Fruit fly (Drosophila melanogaster) whole organism, embryonic: ENCODE data around the gene CG3984.

Experiments used
- ATbp ChIP-seq: fragments of 200-800 bp; sonication (Bioruptor generic); optimal IDR thresholded peaks from 2 replicates; lab custom pipeline; 2017; ENCODE audit warnings: missing biosample characterization, mild to moderate bottlenecking, missing genetic modification characterization, missing genetic modification reagents
- Atf-2 ChIP-seq: fragments of 200-800 bp; sonication (Bioruptor generic); optimal IDR thresholded peaks from 2 replicates; lab custom pipeline; 2016; ENCODE audit warnings: missing biosample characterization, missing genetic modification characterization
- CG10366 ChIP-seq: fragments of 200-800 bp; sonication (Bioruptor generic); IDR thresholded peaks from 2 replicates; pipeline ENCODE4 v1.3.6; 2022; ENCODE audit warnings: missing biosample characterization, missing genetic modification characterization
- CG10431 ChIP-seq: fragments of 200-800 bp; sonication (Bioruptor generic); optimal IDR thresholded peaks from 3 replicates; lab custom pipeline; 2018; ENCODE audit warnings: missing biosample characterization, mild to moderate bottlenecking, missing genetic modification characterization
- CG11504 ChIP-seq: fragments of 200-800 bp; sonication (Bioruptor generic); optimal IDR thresholded peaks from 3 replicates; lab custom pipeline; 2019; ENCODE audit warnings: missing biosample characterization, mild to moderate bottlenecking, missing genetic modification characterization, moderate library complexity
- CG12104 ChIP-seq: fragments of 200-800 bp; sonication (Bioruptor generic); optimal IDR thresholded peaks from 3 replicates; lab custom pipeline; 2016; ENCODE audit warnings: missing biosample characterization, missing genetic modification characterization
- CG12769 ChIP-seq: fragments of 200-800 bp; sonication (Bioruptor generic); optimal IDR thresholded peaks from 2 replicates; lab custom pipeline; 2019; ENCODE audit warnings: missing biosample characterization, mild to moderate bottlenecking, missing genetic modification characterization, moderate library complexity
- CG15011 ChIP-seq: fragments of 200-800 bp; sonication (Bioruptor generic); optimal IDR thresholded peaks from 3 replicates; lab custom pipeline; 2018; ENCODE audit warnings: missing biosample characterization, mild to moderate bottlenecking, missing genetic modification characterization
- CG15073 ChIP-seq: fragments of 200-800 bp; sonication (Bioruptor generic); optimal IDR thresholded peaks from 2 replicates; lab custom pipeline; 2016; ENCODE audit warnings: missing biosample characterization, missing genetic modification characterization
- CG15269 ChIP-seq: fragments of 200-800 bp; sonication (Bioruptor generic); optimal IDR thresholded peaks from 2 replicates; lab custom pipeline; 2018; ENCODE audit warnings: missing biosample characterization, mild to moderate bottlenecking, missing genetic modification characterization, moderate library complexity
- CG17359 ChIP-seq: fragments of 200-800 bp; sonication (Bioruptor generic); optimal IDR thresholded peaks from 3 replicates; lab custom pipeline; 2018; ENCODE audit warnings: missing biosample characterization, mild to moderate bottlenecking, missing genetic modification characterization, moderate library complexity
- CG2120 ChIP-seq: fragments of 200-800 bp; sonication (Bioruptor generic); optimal IDR thresholded peaks from 3 replicates; lab custom pipeline; 2016; ENCODE audit warnings: missing biosample characterization, missing genetic modification characterization
- CG2129 ChIP-seq: fragments of 200-800 bp; sonication (Bioruptor generic); IDR thresholded peaks from 2 replicates; pipeline ENCODE4 v1.3.6; 2022; ENCODE audit warnings: missing biosample characterization, missing genetic modification characterization; ENCODE audit not compliant: partially characterized antibody
- CG2678 ChIP-seq: fragments of 200-800 bp; sonication (Bioruptor generic); optimal IDR thresholded peaks from 3 replicates; lab custom pipeline; 2019; ENCODE audit warnings: missing biosample characterization, mild to moderate bottlenecking, missing genetic modification characterization, moderate library complexity
- CG31388 ChIP-seq: fragments of 200-800 bp; sonication (Bioruptor generic); optimal IDR thresholded peaks from 2 replicates; lab custom pipeline; 2016; ENCODE audit warnings: missing biosample characterization, missing genetic modification characterization
- CG34224 ChIP-seq: fragments of 200-800 bp; sonication (Bioruptor generic); IDR thresholded peaks from 3 replicates; pipeline ENCODE4 v1.3.6; 2022; ENCODE audit warnings: missing biosample characterization, missing genetic modification characterization; ENCODE audit not compliant: partially characterized antibody
- CG34376 ChIP-seq: fragments of 200-800 bp; sonication (Bioruptor generic); optimal IDR thresholded peaks from 2 replicates; lab custom pipeline; 2018; ENCODE audit warnings: missing biosample characterization, mild to moderate bottlenecking, missing genetic modification characterization
- CG4707 ChIP-seq: fragments of 200-800 bp; sonication (Bioruptor generic); optimal IDR thresholded peaks from 2 replicates; lab custom pipeline; 2018; ENCODE audit warnings: missing biosample characterization, mild to moderate bottlenecking, missing genetic modification characterization, moderate library complexity
- CG5953 ChIP-seq: fragments of 200-800 bp; sonication (Bioruptor generic); IDR thresholded peaks from 2 replicates; pipeline ENCODE4 v1.3.6; 2022; ENCODE audit warnings: missing biosample characterization, missing genetic modification characterization
- CG9727 ChIP-seq: fragments of 200-800 bp; sonication (Bioruptor generic); optimal IDR thresholded peaks from 3 replicates; lab custom pipeline; 2017; ENCODE audit warnings: missing biosample characterization, mild to moderate bottlenecking, missing genetic modification characterization
- Dad ChIP-seq: fragments of 200-800 bp; sonication (Bioruptor generic); optimal IDR thresholded peaks from 3 replicates; lab custom pipeline; 2016; ENCODE audit warnings: missing biosample characterization, missing genetic modification characterization
- Doc2 ChIP-seq: fragments of 200-800 bp; sonication (Bioruptor generic); IDR thresholded peaks from 2 replicates; pipeline ENCODE4 v1.3.6; 2022; ENCODE audit warnings: missing biosample characterization, missing genetic modification characterization
- Doc3 ChIP-seq: fragments of 200-800 bp; sonication (Bioruptor generic); IDR thresholded peaks from 3 replicates; pipeline ENCODE4 v1.3.6; 2022; ENCODE audit warnings: missing biosample characterization, missing genetic modification characterization; ENCODE audit not compliant: partially characterized antibody
- Drgx ChIP-seq: fragments of 200-800 bp; sonication (Bioruptor generic); IDR thresholded peaks from 2 replicates; pipeline ENCODE4 v1.3.6; 2022; ENCODE audit warnings: missing biosample characterization, missing genetic modification characterization
- E2f1 ChIP-seq: fragments of 200-800 bp; sonication (Bioruptor generic); IDR thresholded peaks from 2 replicates; pipeline ENCODE4 v1.3.6; 2022; ENCODE audit warnings: missing biosample characterization, missing genetic modification characterization
- Elba2 ChIP-seq: fragments of 200-800 bp; sonication (Bioruptor generic); optimal IDR thresholded peaks from 3 replicates; lab custom pipeline; 2016; ENCODE audit warnings: missing biosample characterization, missing genetic modification characterization
- Poxn ChIP-seq: fragments of 200-800 bp; sonication (Bioruptor generic); IDR thresholded peaks from 2 replicates; pipeline ENCODE4 v1.3.6; 2022; ENCODE audit warnings: missing biosample characterization, missing genetic modification characterization
- Sry-β ChIP-seq: fragments of 200-800 bp; sonication (Bioruptor generic); optimal IDR thresholded peaks from 2 replicates; lab custom pipeline; 2018; ENCODE audit warnings: missing biosample characterization, mild to moderate bottlenecking, missing genetic modification characterization, moderate library complexity
- Tbp ChIP-seq: fragments of >200 bp; optimal IDR thresholded peaks from 2 replicates; lab custom pipeline; 2018; ENCODE audit warnings: missing biosample characterization, missing genetic modification characterization
- Vsx1 ChIP-seq: fragments of 200-800 bp; sonication (Bioruptor generic); optimal IDR thresholded peaks from 2 replicates; lab custom pipeline; 2017; ENCODE audit warnings: missing biosample characterization, mild to moderate bottlenecking, missing genetic modification characterization, missing genetic modification reagents
- az2 ChIP-seq: fragments of 200-800 bp; sonication (Bioruptor generic); optimal IDR thresholded peaks from 3 replicates; lab custom pipeline; 2016; ENCODE audit warnings: missing biosample characterization, missing genetic modification characterization
- bsh ChIP-seq, 2 experiments: fragments of 200-800 bp; sonication (Bioruptor generic); optimal IDR thresholded peaks; 2 replicates each; lab custom pipeline; 2017 to 2018; ENCODE audit warnings: mild to moderate bottlenecking in 2 of 2, missing biosample characterization in 2 of 2, missing genetic modification characterization in 2 of 2, moderate library complexity in 1 of 2
- btn ChIP-seq: fragments of 200-800 bp; sonication (Bioruptor generic); optimal IDR thresholded peaks from 2 replicates; lab custom pipeline; 2016; ENCODE audit warnings: missing biosample characterization, missing genetic modification characterization
- chn ChIP-seq: fragments of 200-800 bp; sonication (Bioruptor generic); optimal IDR thresholded peaks from 2 replicates; lab custom pipeline; 2016; ENCODE audit warnings: missing biosample characterization, missing genetic modification characterization
- emc ChIP-seq: fragments of 200-800 bp; sonication (Bioruptor generic); optimal IDR thresholded peaks from 2 replicates; lab custom pipeline; 2016; ENCODE audit warnings: missing biosample characterization, missing genetic modification characterization
- eyg ChIP-seq: fragments of 200-800 bp; sonication (Bioruptor generic); optimal IDR thresholded peaks from 3 replicates; lab custom pipeline; 2016; ENCODE audit warnings: missing biosample characterization, missing genetic modification characterization
- fd102C ChIP-seq: fragments of 200-800 bp; sonication (Bioruptor generic); optimal IDR thresholded peaks from 2 replicates; lab custom pipeline; 2018; ENCODE audit warnings: missing biosample characterization, mild to moderate bottlenecking, missing genetic modification characterization, moderate library complexity
- fru ChIP-seq: fragments of >200 bp; optimal IDR thresholded peaks from 2 replicates; lab custom pipeline; 2017
- gfzf ChIP-seq: fragments of 200-800 bp; sonication (Bioruptor generic); optimal IDR thresholded peaks from 2 replicates; lab custom pipeline; 2016; ENCODE audit warnings: missing biosample characterization, mild to moderate bottlenecking, missing genetic modification characterization, moderate library complexity
- her ChIP-seq: fragments of 200-800 bp; sonication (Bioruptor generic); optimal IDR thresholded peaks from 2 replicates; lab custom pipeline; 2016; ENCODE audit warnings: missing biosample characterization, missing genetic modification characterization
- lab ChIP-seq: fragments of 200-800 bp; sonication (Bioruptor generic); optimal IDR thresholded peaks from 3 replicates; lab custom pipeline; 2017; ENCODE audit warnings: missing biosample characterization, missing genetic modification characterization, mild to moderate bottlenecking, moderate library complexity, missing genetic modification reagents
- mirr ChIP-seq: fragments of 200-800 bp; sonication (Bioruptor generic); optimal IDR thresholded peaks from 3 replicates; lab custom pipeline; 2018; ENCODE audit warnings: missing biosample characterization, mild to moderate bottlenecking, missing genetic modification characterization
- nmo ChIP-seq: fragments of 200-800 bp; sonication (Bioruptor generic); optimal IDR thresholded peaks from 2 replicates; lab custom pipeline; 2018; ENCODE audit warnings: missing biosample characterization, mild to moderate bottlenecking, missing genetic modification characterization, moderate library complexity
- pan ChIP-seq, 4 experiments: fragments of >200 bp in 3 of 4; fragments of 200-800 bp in 1 of 4; sonication (Bioruptor generic) in 1 of 4; optimal IDR thresholded peaks in 3 of 4; IDR thresholded peaks in 1 of 4; 2 replicates each; pipeline versions ENCODE4 v1.3.6 to Lab custom; 2017 to 2022; ENCODE audit warnings: missing biosample characterization in 2 of 4, missing genetic modification characterization in 2 of 4, mixed read lengths in 1 of 4
- pnt ChIP-seq: fragments of 200-800 bp; sonication (Bioruptor generic); optimal IDR thresholded peaks from 3 replicates; lab custom pipeline; 2016; ENCODE audit warnings: missing biosample characterization, missing genetic modification characterization
- sr ChIP-seq: fragments of 200-800 bp; sonication (Bioruptor generic); IDR thresholded peaks from 3 replicates; pipeline ENCODE4 v1.3.6; 2022; ENCODE audit warnings: missing biosample characterization, missing genetic modification characterization
- tll ChIP-seq, 2 experiments: fragments of 200-800 bp in 1 of 2; fragments of >200 bp in 1 of 2; sonication (Bioruptor generic) in 1 of 2; optimal IDR thresholded peaks; 2 replicates each; lab custom pipeline; 2017 to 2019; ENCODE audit warnings: missing biosample characterization in 2 of 2, missing genetic modification characterization in 2 of 2, mild to moderate bottlenecking in 1 of 2, moderate library complexity in 1 of 2
- trh ChIP-seq: fragments of 200-800 bp; sonication (Bioruptor generic); optimal IDR thresholded peaks from 2 replicates; lab custom pipeline; 2016; ENCODE audit warnings: missing biosample characterization, missing genetic modification characterization
- zfh2 ChIP-seq: fragments of 200-800 bp; sonication (Bioruptor generic); optimal IDR thresholded peaks from 2 replicates; lab custom pipeline; 2016; ENCODE audit warnings: missing biosample characterization, missing genetic modification characterization

Gene CG3984

DNA sequence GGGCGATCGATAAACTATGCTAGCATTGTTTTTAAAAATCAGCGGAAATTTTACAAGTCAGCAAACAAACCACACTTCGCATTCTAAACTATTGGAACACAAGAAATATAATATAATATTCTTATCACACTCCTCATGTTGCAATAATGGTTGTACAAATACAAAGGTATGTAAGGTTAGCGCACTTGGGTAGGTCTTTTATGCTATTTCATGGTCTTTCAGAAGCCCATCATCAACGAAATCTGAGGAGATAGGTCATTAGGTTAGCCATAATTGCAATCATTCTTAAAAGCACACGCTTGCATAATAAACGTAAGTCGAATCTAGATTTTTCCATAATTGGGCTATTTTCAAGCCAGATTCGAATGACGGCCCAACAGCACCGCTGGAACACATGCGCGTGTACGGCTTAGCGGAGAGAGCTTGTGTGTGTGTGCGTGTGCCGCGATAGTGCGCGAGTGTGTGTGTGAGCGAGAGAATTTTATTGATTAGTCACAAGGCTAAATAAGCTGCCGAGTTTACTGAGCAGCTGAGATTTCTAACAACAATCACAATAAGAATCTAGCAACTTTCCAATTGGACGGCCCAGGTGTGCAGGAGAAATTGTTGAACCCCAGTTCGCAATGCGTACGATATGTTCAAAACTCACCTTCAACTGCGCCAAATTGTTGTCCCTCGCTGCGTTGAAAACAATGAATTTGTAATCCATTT, 42.6 kb upstream of the CG3984 start (continued):
- peak; percentile 1 for TF ChIP-seq mirr (GFP tag; lab: Kevin White, UChicago)
- peak; percentile 4 for TF ChIP-seq az2 (GFP tag; lab: Kevin White, UChicago)
- no peak for TF ChIP-seq pan (optimal IDR thresholded peaks at IDR 0.05; lab: Kevin White, UChicago)
- no peak for TF ChIP-seq pan (GFP tag; optimal IDR thresholded peaks at IDR 0.05 in 1 of 2, IDR thresholded peaks at IDR 0.05 in 1 of 2)
- TF ChIP-seq CG11504 (tag; lab: Kevin White, UChicago): peak; percentile 29
- no peak for TF ChIP-seq fd102C (GFP tag; lab: Kevin White, UChicago)
- no peak for TF ChIP-seq Doc3 (GFP tag; lab: Robert Waterston, UW)
- peak; percentile 7 for TF ChIP-seq CG15011 (GFP tag; lab: Kevin White, UChicago)
- peak; percentile 11 for TF ChIP-seq CG2120 (GFP tag; lab: Kevin White, UChicago)
- no peak for TF ChIP-seq bsh (GFP tag; optimal IDR thresholded peaks at IDR 0.05; lab: Kevin White, UChicago)
- peak; percentile 50 for TF ChIP-seq CG34376
- TF ChIP-seq emc: no peak
- TF ChIP-seq trh (GFP tag; lab: Kevin White, UChicago): no peak
- peak in 1 of 2 experiments; percentile 50 for TF ChIP-seq tll (GFP tag; optimal IDR thresholded peaks at IDR 0.05; lab: Kevin White, UChicago)
- TF ChIP-seq Elba2 (GFP tag; lab: Kevin White, UChicago): peak; percentile 97
- no peak for TF ChIP-seq her (GFP tag; lab: Kevin White, UChicago)
- TF ChIP-seq Vsx1 (GFP tag; lab: Kevin White, UChicago): no peak
- peak; percentile 38 for TF ChIP-seq nmo (GFP tag; lab: Kevin White, UChicago)
- TF ChIP-seq chn: no peak
- no peak for TF ChIP-seq Poxn
- no peak for TF ChIP-seq fru (lab: Kevin White, UChicago)
- TF ChIP-seq Tbp (GFP tag; lab: Kevin White, UChicago): peak; percentile 84
- TF ChIP-seq zfh2 (GFP tag; lab: Kevin White, UChicago): no peak
- peak; percentile 27 for TF ChIP-seq CG10431 (GFP tag; lab: Kevin White, UChicago)
- TF ChIP-seq pnt: no peak
- TF ChIP-seq CG12104 (GFP tag; lab: Kevin White, UChicago): no peak
- peak; percentile 1 for TF ChIP-seq lab
- no peak for TF ChIP-seq E2f1 (GFP tag; lab: Robert Waterston, UW)
- TF ChIP-seq CG12769: peak; percentile 1
- no peak for TF ChIP-seq CG34224 (GFP tag; lab: Robert Waterston, UW)
- TF ChIP-seq Atf-2 (GFP tag; lab: Kevin White, UChicago): no peak
- no peak for TF ChIP-seq Drgx (GFP tag; lab: Robert Waterston, UW)
- TF ChIP-seq gfzf: no peak
- TF ChIP-seq btn (GFP tag; lab: Kevin White, UChicago): no peak
- TF ChIP-seq ATbp: no peak
- no peak for TF ChIP-seq Dad
- no peak for TF ChIP-seq CG2129 (GFP tag; lab: Robert Waterston, UW)
- peak; percentile 97 for TF ChIP-seq Sry-β (GFP tag; lab: Kevin White, UChicago)
- peak; percentile 50 for TF ChIP-seq CG2678 (tag; lab: Kevin White, UChicago)
- no peak for TF ChIP-seq CG31388
- no peak for TF ChIP-seq eyg (GFP tag; lab: Kevin White, UChicago)
- TF ChIP-seq CG5953 (GFP tag; lab: Robert Waterston, UW): no peak
- TF ChIP-seq CG4707 (GFP tag; lab: Kevin White, UChicago): no peak
- TF ChIP-seq sr (GFP tag; lab: Robert Waterston, UW): no peak
- TF ChIP-seq Doc2 (GFP tag; lab: Robert Waterston, UW): no peak
- no peak for TF ChIP-seq CG17359 (tag; lab: Kevin White, UChicago)
- TF ChIP-seq CG15073 (GFP tag; lab: Kevin White, UChicago): no peak
- TF ChIP-seq CG10366 (GFP tag; lab: Robert Waterston, UW): no peak
- peak; percentile 31 for TF ChIP-seq CG15269 (tag; lab: Kevin White, UChicago)
- peak; percentile 25 for TF ChIP-seq CG9727 (GFP tag; lab: Kevin White, UChicago)
